Fruit fly (Drosophila melanogaster) whole organism, prepupa: Measurements from ENCODE around the gene pns.
A peak's percentile ranks its signal among the peaks of the same experiment; 100 is the strongest.

Experiments
- Blimp-1 ChIP-seq: fragments of 200-800 bp; sonication (Bioruptor generic); optimal IDR thresholded peaks from 3 replicates; lab custom pipeline; 2017; ENCODE audit warnings: missing biosample characterization, missing genetic modification characterization, mild to moderate bottlenecking, moderate library complexity, missing genetic modification reagents
- CG10631 ChIP-seq: fragments of 200-800 bp; sonication (Bioruptor generic); optimal IDR thresholded peaks from 2 replicates; lab custom pipeline; 2016; ENCODE audit warnings: missing biosample characterization, missing genetic modification characterization
- CG10669 ChIP-seq: fragments of 200-800 bp; sonication (Bioruptor generic); optimal IDR thresholded peaks from 3 replicates; lab custom pipeline; 2018; ENCODE audit warnings: missing biosample characterization, mild to moderate bottlenecking, missing genetic modification characterization, moderate library complexity
- CG11294 ChIP-seq: fragments of 200-800 bp; sonication (Bioruptor generic); IDR thresholded peaks from 2 replicates; pipeline ENCODE4 v1.3.6; 2022; ENCODE audit warnings: missing biosample characterization, missing genetic modification characterization
- CG11762 ChIP-seq: fragments of 200-800 bp; sonication (Bioruptor generic); optimal IDR thresholded peaks from 3 replicates; lab custom pipeline; 2016; ENCODE audit warnings: missing biosample characterization, missing genetic modification characterization; ENCODE audit not compliant: insufficient read depth
- CG11902 ChIP-seq: fragments of 200-800 bp; sonication (Bioruptor generic); optimal IDR thresholded peaks from 3 replicates; lab custom pipeline; 2016; ENCODE audit warnings: missing biosample characterization, missing genetic modification characterization
- CG15336 ChIP-seq: fragments of 200-800 bp; sonication (Bioruptor generic); IDR thresholded peaks from 2 replicates; pipeline ENCODE4 v1.3.6; 2022; ENCODE audit warnings: missing biosample characterization, missing genetic modification characterization
- CG31627 ChIP-seq: fragments of 200-800 bp; sonication (Bioruptor generic); optimal IDR thresholded peaks from 3 replicates; lab custom pipeline; 2016; ENCODE audit warnings: missing biosample characterization, missing genetic modification characterization
- CG32006 ChIP-seq: fragments of 200-800 bp; sonication (Bioruptor generic); optimal IDR thresholded peaks from 3 replicates; lab custom pipeline; 2017; ENCODE audit warnings: missing biosample characterization, mild to moderate bottlenecking, missing genetic modification characterization
- CG34406 ChIP-seq: fragments of 200-800 bp; sonication (Bioruptor generic); optimal IDR thresholded peaks from 3 replicates; lab custom pipeline; 2016; ENCODE audit warnings: missing biosample characterization, missing genetic modification characterization
- CG3919 ChIP-seq: fragments of 200-800 bp; sonication (Bioruptor generic); optimal IDR thresholded peaks from 3 replicates; lab custom pipeline; 2016; ENCODE audit warnings: missing biosample characterization, missing genetic modification characterization
- CG6163 ChIP-seq: fragments of 200-800 bp; sonication (Bioruptor generic); IDR thresholded peaks from 3 replicates; pipeline ENCODE4 v1.3.6; 2022; ENCODE audit warnings: missing biosample characterization, missing genetic modification characterization
- CG6276 ChIP-seq: fragments of 200-800 bp; sonication (Bioruptor generic); optimal IDR thresholded peaks from 2 replicates; lab custom pipeline; 2017; ENCODE audit warnings: missing biosample characterization, mild to moderate bottlenecking, missing genetic modification characterization
- CG6808 ChIP-seq: fragments of 200-800 bp; sonication (Bioruptor generic); optimal IDR thresholded peaks from 3 replicates; lab custom pipeline; 2017; ENCODE audit warnings: missing biosample characterization, missing genetic modification characterization, mild to moderate bottlenecking, moderate library complexity, missing genetic modification reagents
- CG6854 ChIP-seq: fragments of 200-800 bp; sonication (Bioruptor generic); optimal IDR thresholded peaks from 2 replicates; lab custom pipeline; 2017; ENCODE audit warnings: missing biosample characterization, mild to moderate bottlenecking, missing genetic modification characterization
- CG7368 ChIP-seq: fragments of 200-800 bp; sonication (Bioruptor generic); optimal IDR thresholded peaks from 3 replicates; lab custom pipeline; 2016; ENCODE audit warnings: missing biosample characterization, missing genetic modification characterization
- CG8119 ChIP-seq: fragments of 200-800 bp; sonication (Bioruptor generic); IDR thresholded peaks from 3 replicates; pipeline ENCODE4 v1.3.6; 2022; ENCODE audit warnings: missing biosample characterization, missing genetic modification characterization
- CG8319 ChIP-seq: fragments of 200-800 bp; sonication (Bioruptor generic); optimal IDR thresholded peaks from 3 replicates; lab custom pipeline; 2016; ENCODE audit warnings: missing biosample characterization, missing genetic modification characterization
- CG8632 ChIP-seq: fragments of 200-800 bp; sonication (Bioruptor generic); optimal IDR thresholded peaks from 3 replicates; lab custom pipeline; 2016; ENCODE audit warnings: missing biosample characterization, missing genetic modification characterization
- CG9139 ChIP-seq: fragments of 200-800 bp; sonication (Bioruptor generic); optimal IDR thresholded peaks from 3 replicates; lab custom pipeline; 2017; ENCODE audit warnings: missing biosample characterization, mild to moderate bottlenecking, missing genetic modification characterization
- Eip93F ChIP-seq: fragments of 200-800 bp; sonication (Bioruptor generic); optimal IDR thresholded peaks from 2 replicates; lab custom pipeline; 2016; ENCODE audit warnings: missing biosample characterization, mild to moderate bottlenecking, missing genetic modification characterization
- Ets21C ChIP-seq: fragments of 200-800 bp; sonication (Bioruptor generic); optimal IDR thresholded peaks from 3 replicates; lab custom pipeline; 2016; ENCODE audit warnings: missing biosample characterization, missing genetic modification characterization
- Ets96B ChIP-seq: fragments of 200-800 bp; optimal IDR thresholded peaks from 2 replicates; lab custom pipeline; 2019; ENCODE audit warnings: missing biosample characterization, mild to moderate bottlenecking, missing genetic modification characterization, moderate library complexity
- Hr38 ChIP-seq: sonication (Bioruptor generic); optimal IDR thresholded peaks from 2 replicates; lab custom pipeline; 2016; ENCODE audit warnings: missing biosample characterization, missing genetic modification characterization
- Hr39 ChIP-seq: fragments of 200-800 bp; sonication (Bioruptor generic); optimal IDR thresholded peaks from 2 replicates; lab custom pipeline; 2016; ENCODE audit warnings: missing biosample characterization, missing genetic modification characterization
- Lpt ChIP-seq: fragments of 200-800 bp; sonication (Bioruptor generic); optimal IDR thresholded peaks from 3 replicates; lab custom pipeline; 2016; ENCODE audit warnings: missing biosample characterization, missing genetic modification characterization
- OdsH ChIP-seq: fragments of 200-800 bp; sonication (Bioruptor generic); optimal IDR thresholded peaks from 3 replicates; lab custom pipeline; 2016; ENCODE audit warnings: missing biosample characterization, missing genetic modification characterization
- Smox ChIP-seq: fragments of 200-800 bp; sonication (Bioruptor generic); optimal IDR thresholded peaks from 3 replicates; lab custom pipeline; 2016; ENCODE audit warnings: missing biosample characterization, missing genetic modification characterization
- Sox102F ChIP-seq: fragments of 200-800 bp; sonication (Bioruptor generic); optimal IDR thresholded peaks from 2 replicates; lab custom pipeline; 2016; ENCODE audit warnings: missing biosample characterization, mild to moderate bottlenecking, missing genetic modification characterization
- Sox14 ChIP-seq: fragments of 200-800 bp; sonication (Bioruptor generic); optimal IDR thresholded peaks from 3 replicates; lab custom pipeline; 2016; ENCODE audit warnings: missing biosample characterization, missing genetic modification characterization
- achi ChIP-seq: fragments of 200-800 bp; sonication (Bioruptor generic); optimal IDR thresholded peaks from 3 replicates; lab custom pipeline; 2016; ENCODE audit warnings: missing biosample characterization, missing genetic modification characterization
- acj6 ChIP-seq: fragments of 200-800 bp; sonication (Bioruptor generic); optimal IDR thresholded peaks from 3 replicates; lab custom pipeline; 2016; ENCODE audit warnings: missing biosample characterization, missing genetic modification characterization
- dac ChIP-seq: fragments of 200-800 bp; sonication (Bioruptor generic); optimal IDR thresholded peaks from 2 replicates; lab custom pipeline; 2017; ENCODE audit warnings: missing biosample characterization, mild to moderate bottlenecking, missing genetic modification characterization
- dsx ChIP-seq: fragments of 200-800 bp; optimal IDR thresholded peaks from 3 replicates; lab custom pipeline; 2019; ENCODE audit warnings: missing biosample characterization, mild to moderate bottlenecking, missing genetic modification characterization, moderate library complexity; ENCODE audit not compliant: poor library complexity, severe bottlenecking
- eg ChIP-seq: fragments of 200-800 bp; sonication (Bioruptor generic); IDR thresholded peaks from 3 replicates; pipeline ENCODE4 v1.3.6; 2022; ENCODE audit warnings: missing biosample characterization, missing genetic modification characterization
- esn ChIP-seq: fragments of 200-800 bp; sonication (Bioruptor generic); optimal IDR thresholded peaks from 2 replicates; lab custom pipeline; 2016; ENCODE audit warnings: missing biosample characterization, mild to moderate bottlenecking, missing genetic modification characterization, moderate library complexity
- fd59A ChIP-seq: fragments of 200-800 bp; sonication (Bioruptor generic); optimal IDR thresholded peaks from 2 replicates; lab custom pipeline; 2017; ENCODE audit warnings: missing biosample characterization, mild to moderate bottlenecking, missing genetic modification characterization, missing genetic modification reagents
- fd85E ChIP-seq: fragments of 200-800 bp; sonication (Bioruptor generic); optimal IDR thresholded peaks from 3 replicates; lab custom pipeline; 2016; ENCODE audit warnings: missing biosample characterization, missing genetic modification characterization
- fkh ChIP-seq: fragments of 200-800 bp; sonication (Bioruptor generic); optimal IDR thresholded peaks from 3 replicates; lab custom pipeline; 2017; ENCODE audit warnings: missing biosample characterization, mild to moderate bottlenecking, missing genetic modification characterization, moderate library complexity
- lz ChIP-seq: fragments of 200-800 bp; sonication (Bioruptor generic); optimal IDR thresholded peaks from 3 replicates; lab custom pipeline; 2016; ENCODE audit warnings: missing biosample characterization, missing genetic modification characterization
- pdm3 ChIP-seq: fragments of 200-800 bp; sonication (Bioruptor generic); optimal IDR thresholded peaks from 3 replicates; lab custom pipeline; 2016; ENCODE audit warnings: missing biosample characterization, missing genetic modification characterization
- salr ChIP-seq, 2 experiments: fragments of 200-800 bp; sonication (Bioruptor generic); optimal IDR thresholded peaks; 3 replicates each; lab custom pipeline; 2016 to 2018; ENCODE audit warnings: missing biosample characterization in 2 of 2, missing genetic modification characterization in 2 of 2, mild to moderate bottlenecking in 1 of 2
- spab ChIP-seq: fragments of 200-800 bp; sonication (Bioruptor generic); optimal IDR thresholded peaks from 2 replicates; lab custom pipeline; 2017; ENCODE audit warnings: missing biosample characterization, mild to moderate bottlenecking, missing genetic modification characterization, missing genetic modification reagents

Gene pns

DNA sequence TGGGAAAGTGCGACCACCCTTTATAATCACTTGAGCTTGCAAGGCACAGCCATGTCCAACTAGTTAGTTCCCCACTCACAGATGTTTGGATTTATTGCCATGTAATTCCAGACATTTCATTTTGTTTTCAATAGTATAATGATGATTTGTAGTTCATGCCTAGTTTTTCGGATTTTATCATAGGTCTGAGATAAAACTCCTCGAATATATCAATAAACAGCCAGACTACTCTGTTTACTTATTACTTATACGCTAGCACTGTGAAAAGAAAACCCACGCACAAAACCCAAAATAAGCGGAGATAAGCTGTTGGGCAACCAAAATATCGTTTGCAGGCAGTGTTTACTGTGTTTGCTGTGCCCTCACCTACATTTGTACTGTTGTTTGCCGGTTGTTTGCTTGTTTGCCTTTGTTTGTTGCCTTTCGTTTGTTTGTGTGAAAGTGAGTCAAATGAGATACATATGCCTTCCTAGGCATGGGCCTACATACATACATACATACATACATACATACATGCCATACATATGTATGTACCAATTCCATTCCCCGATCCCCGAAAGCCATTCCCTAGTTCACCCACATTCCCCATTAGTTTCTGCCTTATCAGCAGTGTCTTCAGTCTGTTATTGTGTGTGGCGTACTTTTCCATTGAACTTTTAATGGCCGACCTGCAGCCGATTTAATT, 42.4 kb downstream of the pns start (continued):
- TF ChIP-seq dac (GFP tag; lab: Kevin White, UChicago): peak; percentile 15
- peak; percentile 15 for TF ChIP-seq CG31627 (GFP tag; lab: Kevin White, UChicago)
- TF ChIP-seq OdsH: peak; percentile 48
- TF ChIP-seq CG32006 (GFP tag; lab: Kevin White, UChicago): peak; percentile 60
- TF ChIP-seq CG8319 (GFP tag; lab: Kevin White, UChicago): no peak
- TF ChIP-seq CG34406 (GFP tag; lab: Kevin White, UChicago): peak; percentile 41
- TF ChIP-seq Ets96B: peak; percentile 43
- TF ChIP-seq CG6276 (GFP tag; lab: Kevin White, UChicago): no peak
- peak; percentile 40 for TF ChIP-seq CG7368 (GFP tag; lab: Kevin White, UChicago)

DNA sequence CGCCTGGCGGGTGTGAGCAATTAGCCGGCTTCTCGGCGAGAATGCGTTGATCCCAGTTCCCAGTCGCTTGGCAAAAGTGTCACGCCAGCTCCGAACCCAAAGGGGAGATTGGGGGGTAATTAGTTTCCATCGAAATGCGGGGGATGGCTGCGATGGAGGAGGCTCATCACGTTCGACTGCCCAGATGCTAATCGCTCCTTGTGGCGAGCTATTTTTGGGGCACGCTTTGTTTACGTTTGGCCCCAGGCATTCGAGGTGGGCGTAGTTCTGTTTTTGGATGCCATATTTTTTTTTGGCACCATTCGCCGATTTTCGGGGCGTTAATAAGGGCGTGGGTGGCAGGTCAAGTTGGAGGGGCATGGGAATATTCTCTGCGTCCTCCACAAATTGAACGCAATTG, 43.3 kb downstream of the pns start:
- TF ChIP-seq CG10631 (GFP tag; lab: Kevin White, UChicago) (no peak), fkh (GFP tag; lab: Kevin White, UChicago) (no peak), CG32006 (GFP tag; lab: Kevin White, UChicago) (no peak), pdm3 (no peak), acj6 (GFP tag; lab: Kevin White, UChicago) (no peak), CG11902 (GFP tag; lab: Kevin White, UChicago) (no peak), CG6808 (no peak), dsx (no peak), Sox102F (no peak), Hr39 (GFP tag; lab: Kevin White, UChicago) (no peak), esn (GFP tag; lab: Kevin White, UChicago) (no peak), CG11762 (GFP tag; lab: Kevin White, UChicago) (no peak), CG8632 (no peak)

DNA sequence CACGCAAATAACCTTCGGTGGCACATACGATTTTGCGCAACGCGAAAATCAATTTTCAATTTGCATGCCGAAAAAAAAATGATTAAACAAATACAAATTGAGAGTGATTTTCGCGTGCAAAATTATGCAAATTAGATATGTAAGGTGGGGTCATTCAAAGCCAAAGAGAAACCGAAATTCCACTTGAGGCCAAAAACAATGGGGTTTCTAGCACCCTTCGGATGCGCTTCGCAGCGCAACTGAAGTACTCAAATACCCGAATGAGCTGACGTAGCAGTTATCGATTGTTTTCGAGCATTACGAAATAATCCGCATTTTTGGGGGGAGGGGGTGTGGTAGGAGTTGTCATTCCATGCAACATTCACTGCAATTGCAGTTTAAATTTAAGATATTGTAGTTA, 43.9 kb downstream of the pns start:
- TF ChIP-seq CG32006 (GFP tag; lab: Kevin White, UChicago) (no peak), CG34406 (GFP tag; lab: Kevin White, UChicago) (no peak), lz (GFP tag; lab: Kevin White, UChicago) (no peak), CG15336 (GFP tag; lab: Robert Waterston, UW) (no peak), Sox14 (GFP tag; lab: Kevin White, UChicago) (no peak), CG7368 (GFP tag; lab: Kevin White, UChicago) (no peak), fd85E (GFP tag; lab: Kevin White, UChicago) (no peak), eg (GFP tag; lab: Robert Waterston, UW) (no peak), CG6163 (GFP tag; lab: Robert Waterston, UW) (no peak), salr (GFP tag; optimal IDR thresholded peaks at IDR 0.05; lab: Kevin White, UChicago) (no peak), Hr38 (no peak), CG10669 (no peak)

DNA sequence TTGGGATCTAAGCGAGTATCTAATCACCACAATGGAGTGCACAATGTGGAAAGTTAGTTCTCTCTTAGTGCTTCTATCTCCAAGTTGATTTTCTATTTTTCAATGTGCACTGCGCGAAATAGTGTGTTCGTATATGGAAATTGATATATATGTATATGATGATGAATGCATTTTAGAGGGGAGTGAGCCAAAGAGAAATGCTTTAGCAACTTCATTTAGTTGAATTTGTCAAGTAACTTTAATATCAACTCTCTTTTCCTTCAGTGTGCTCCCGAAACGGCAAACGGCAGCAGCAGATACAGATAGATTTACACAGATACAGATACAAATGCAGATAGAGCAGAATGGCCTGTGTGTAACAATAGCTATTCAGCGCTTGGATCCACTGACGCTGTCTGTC, 47.1 kb downstream of the pns start:
- no peak for TF ChIP-seq Hr38
- TF ChIP-seq dsx: no peak
- peak; percentile 83 for TF ChIP-seq Lpt
- no peak for TF ChIP-seq Eip93F (GFP tag; lab: Kevin White, UChicago)
- peak; percentile 61 for TF ChIP-seq acj6 (GFP tag; lab: Kevin White, UChicago)
- TF ChIP-seq CG11762 (GFP tag; lab: Kevin White, UChicago): no peak
- TF ChIP-seq Smox (GFP tag; lab: Kevin White, UChicago): peak; percentile 12
- no peak for TF ChIP-seq Ets21C (GFP tag; lab: Kevin White, UChicago)
- TF ChIP-seq CG11902 (GFP tag; lab: Kevin White, UChicago): no peak
- TF ChIP-seq fd59A (GFP tag; lab: Kevin White, UChicago): no peak
- TF ChIP-seq spab: no peak
- TF ChIP-seq CG10631 (GFP tag; lab: Kevin White, UChicago): peak; percentile 53
- peak; percentile 12 for TF ChIP-seq achi (GFP tag; lab: Kevin White, UChicago)
- no peak for TF ChIP-seq Blimp-1 (GFP tag; lab: Kevin White, UChicago)
- peak; percentile 7 for TF ChIP-seq Sox102F
- no peak for TF ChIP-seq CG9139 (GFP tag; lab: Kevin White, UChicago)
- no peak for TF ChIP-seq fd85E (GFP tag; lab: Kevin White, UChicago)
- peak; percentile 69 for TF ChIP-seq pdm3
- no peak for TF ChIP-seq CG10669
- peak; percentile 8 for TF ChIP-seq CG3919
- peak; percentile 87 for TF ChIP-seq CG8119 (GFP tag; lab: Robert Waterston, UW)
- no peak for TF ChIP-seq CG7368 (GFP tag; lab: Kevin White, UChicago)
- no peak for TF ChIP-seq CG6854 (GFP tag; lab: Kevin White, UChicago)
- TF ChIP-seq Ets96B: no peak
- TF ChIP-seq CG11294 (GFP tag; lab: Robert Waterston, UW): peak; percentile 76
- peak; percentile 91 for TF ChIP-seq eg (GFP tag; lab: Robert Waterston, UW)
- TF ChIP-seq CG32006 (GFP tag; lab: Kevin White, UChicago): peak; percentile 91
